Worm (Caenorhabditis elegans) whole organism, L1 larva: ENCODE measurements around the gene F32D8.11.

ENCODE experiments used
- lin-39 ChIP-seq: fragments of 150-350 bp; optimal IDR thresholded peaks from 2 replicates; lab custom pipeline; 2014; ENCODE audit warnings: missing biosample characterization, missing genetic modification reagents, missing genetic modification characterization
- lsy-2 ChIP-seq, 2 experiments: fragments of 150-350 bp; optimal IDR thresholded peaks; 2 replicates each; lab custom pipeline; 2014; ENCODE audit warnings: missing biosample characterization in 2 of 2, missing genetic modification characterization in 2 of 2
- mep-1 ChIP-seq: fragments of 150-350 bp; optimal IDR thresholded peaks from 2 replicates; lab custom pipeline; 2014; ENCODE audit warnings: missing biosample characterization, missing genetic modification characterization
- pqm-1 ChIP-seq: sonication (generic microtip); optimal IDR thresholded peaks from 3 replicates; lab custom pipeline; 2017; ENCODE audit warnings: missing biosample characterization, missing genetic modification characterization

DNA sequence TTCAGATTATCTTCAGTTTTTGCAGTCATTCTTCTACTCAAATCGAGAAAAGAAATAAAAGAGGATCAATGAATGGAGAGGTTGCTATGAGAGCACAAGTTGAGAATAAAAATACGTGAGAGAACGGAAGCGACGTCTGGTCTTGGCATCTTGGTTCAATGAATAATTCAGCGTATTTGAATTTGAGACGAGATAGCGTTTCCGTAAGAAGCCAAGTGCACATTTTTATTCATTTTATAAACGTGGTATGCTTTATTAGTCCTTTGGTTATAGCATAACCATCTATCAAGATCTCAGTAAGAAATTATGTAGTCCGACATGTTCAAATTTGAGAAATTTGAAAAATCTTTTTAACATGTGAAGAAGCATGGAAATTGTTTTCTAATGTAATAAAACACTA lies 29.4 kb upstream of the F32D8.11 start, which contains the start of gene F58B4.2:
- TF ChIP-seq lsy-2 (tag; optimal IDR thresholded peaks at IDR 0.05; lab: Kevin White, UChicago): no peak
- TF ChIP-seq pqm-1: no peak
- no peak for TF ChIP-seq mep-1 (tag; lab: Kevin White, UChicago)
- no peak for TF ChIP-seq lin-39 (tag; lab: Kevin White, UChicago)
